Fruit fly (Drosophila melanogaster) whole organism, prepupa: ENCODE results near the gene ovm.

Experiments used
- CG16779 ChIP-seq: fragments of 200-800 bp; sonication (Bioruptor generic); optimal IDR thresholded peaks from 3 replicates; lab custom pipeline; 2017; ENCODE audit warnings: missing biosample characterization, mild to moderate bottlenecking, missing genetic modification characterization
- Eip75B ChIP-seq: fragments of 200-800 bp; sonication (Bioruptor generic); optimal IDR thresholded peaks from 3 replicates; lab custom pipeline; 2016; ENCODE audit warnings: missing biosample characterization, missing genetic modification characterization
- Ets21C ChIP-seq: fragments of 200-800 bp; sonication (Bioruptor generic); optimal IDR thresholded peaks from 3 replicates; lab custom pipeline; 2016; ENCODE audit warnings: missing biosample characterization, missing genetic modification characterization
- OdsH ChIP-seq: fragments of 200-800 bp; sonication (Bioruptor generic); optimal IDR thresholded peaks from 3 replicates; lab custom pipeline; 2016; ENCODE audit warnings: missing biosample characterization, missing genetic modification characterization
- Sox14 ChIP-seq: fragments of 200-800 bp; sonication (Bioruptor generic); optimal IDR thresholded peaks from 3 replicates; lab custom pipeline; 2016; ENCODE audit warnings: missing biosample characterization, missing genetic modification characterization
- spab ChIP-seq: fragments of 200-800 bp; sonication (Bioruptor generic); optimal IDR thresholded peaks from 2 replicates; lab custom pipeline; 2017; ENCODE audit warnings: missing biosample characterization, mild to moderate bottlenecking, missing genetic modification characterization, missing genetic modification reagents
- ss ChIP-seq, 2 experiments: fragments of 200-800 bp; sonication (Bioruptor generic); optimal IDR thresholded peaks; 2 replicates in 1 of 2; 3 replicates in 1 of 2; lab custom pipeline; 2017 to 2018; ENCODE audit warnings: mild to moderate bottlenecking in 2 of 2, missing biosample characterization in 2 of 2, missing genetic modification characterization in 2 of 2, moderate library complexity in 1 of 2
- topi ChIP-seq: fragments of 200-800 bp; sonication (Bioruptor generic); optimal IDR thresholded peaks from 3 replicates; lab custom pipeline; 2016; ENCODE audit warnings: missing biosample characterization, missing genetic modification characterization

- no peak for TF ChIP-seq Sox14 (GFP tag; lab: Kevin White, UChicago)
- no peak for TF ChIP-seq ss (GFP tag; optimal IDR thresholded peaks at IDR 0.05; lab: Kevin White, UChicago)
- no peak for TF ChIP-seq Ets21C (GFP tag; lab: Kevin White, UChicago)
- TF ChIP-seq OdsH (GFP tag; lab: Kevin White, UChicago): no peak
- no peak for TF ChIP-seq spab
- no peak for TF ChIP-seq Eip75B (GFP tag; lab: Kevin White, UChicago)
- no peak for TF ChIP-seq topi (GFP tag; lab: Kevin White, UChicago)
- no peak for TF ChIP-seq CG16779
Observed at dm6 chr2L:143088-143487, 2.3 kb upstream of the ovm start, which contains the start of the genes CG31974 and CG11454.
